Worm (Caenorhabditis elegans): ENCODE measurements around the gene clec-21.

ce11 chrII:1597101-1598088, 13.4 kb upstream of the clec-21 start, which contains the start of gene bath-46:
- no peak for TF ChIP-seq unc-86 (tag; optimal IDR thresholded peaks at IDR 0.05)
- TF ChIP-seq grh-1 (GFP tag; IDR thresholded peaks at IDR 0.05), result no peak
- no peak for TF ChIP-seq nhr-28 (tag; optimal IDR thresholded peaks at IDR 0.05)
- TF ChIP-seq ceh-88 (GFP tag; IDR thresholded peaks at IDR 0.05), result no peak
- TF ChIP-seq fos-1 (tag; optimal IDR thresholded peaks at IDR 0.05), result no peak
- TF ChIP-seq nhr-77 (tag; optimal IDR thresholded peaks at IDR 0.05), result no peak
- TF ChIP-seq egl-27 (tag; optimal IDR thresholded peaks at IDR 0.05), result no peak
- no peak for TF ChIP-seq nhr-12 (tag; optimal IDR thresholded peaks at IDR 0.05)
- no peak for TF ChIP-seq lin-15B (tag; optimal IDR thresholded peaks at IDR 0.05)
- no peak for TF ChIP-seq fkh-10 (GFP tag; optimal IDR thresholded peaks at IDR 0.05)
- TF ChIP-seq pax-3 (tag; optimal IDR thresholded peaks at IDR 0.05), result no peak

Data from whole organism, L1 larva.